Worm (Caenorhabditis elegans): ENCODE measurements around the gene try-5.
"Not testable (repeated sequence)": the region's sequence is repeated elsewhere in the genome, so short reads cannot be mapped to it uniquely, and the experiment has no call there.

The try-5 gene

ce11 chrV:9359674-9360073 is 12.8 kb downstream of the try-5 start, which contains the start of gene gpa-3:
Gene gpa-3, minus strand, starts transcription at chrV:9359774.
- TF ChIP-seq tbx-11 (GFP tag; IDR thresholded peaks at IDR 0.05) (no peak), sea-1 (GFP tag; conservative IDR thresholded peaks at IDR 0.05) (no peak), hmg-4 (GFP tag; optimal IDR thresholded peaks at IDR 0.05) (no peak), tbx-37 (GFP tag; conservative IDR thresholded peaks at IDR 0.05) (no peak)

- TF ChIP-seq tra-4 (tag; optimal IDR thresholded peaks at IDR 0.05) (no peak), ceh-13 (GFP tag; optimal IDR thresholded peaks at IDR 0.05) (no peak), ceh-36 (tag; optimal IDR thresholded peaks at IDR 0.05) (no peak), pes-1 (GFP tag; IDR thresholded peaks at IDR 0.05) (no peak), hmbx-1 (tag; optimal IDR thresholded peaks at IDR 0.05) (no peak), flt-1 (GFP tag; IDR thresholded peaks at IDR 0.05) (no peak), B0310.2 (tag; optimal IDR thresholded peaks at IDR 0.05) (no peak), scrt-1 (GFP tag; IDR thresholded peaks at IDR 0.05) (no peak)
Measured at ce11 chrV:9370986-9371385, 24.1 kb downstream of the try-5 start, which contains the start of gene E02C12.6. Gene E02C12.6, minus strand, starts transcription at chrV:9371086.

DNA sequence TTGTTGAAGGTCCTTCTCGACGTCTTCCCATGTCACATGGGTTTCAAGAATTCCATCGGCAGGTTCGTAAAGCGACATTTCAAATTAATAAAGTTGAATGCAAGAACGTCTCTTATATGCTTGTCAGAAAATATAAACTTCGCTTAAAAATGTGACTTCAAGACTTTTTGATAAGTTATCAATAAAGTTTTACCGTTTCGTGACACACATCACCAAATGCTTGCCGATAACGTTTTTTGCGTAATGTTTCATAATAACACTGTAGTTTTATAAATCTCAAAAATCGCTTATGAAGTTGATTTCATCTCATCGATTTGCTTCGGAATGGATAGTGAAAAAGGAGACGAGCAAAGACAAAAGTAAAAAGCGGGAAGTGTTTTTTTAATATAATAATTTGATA is 26.6 kb downstream of the try-5 start, which contains the start of gene E02C12.8:
Gene E02C12.8, minus strand, starts transcription at position 141 of the 400 bp plus-strand sequence.
- no peak for TF ChIP-seq aly-1 (tag; optimal IDR thresholded peaks at IDR 0.05)
- TF ChIP-seq ceh-13 (GFP tag; optimal IDR thresholded peaks at IDR 0.05): no peak
- TF ChIP-seq B0310.2 (tag; optimal IDR thresholded peaks at IDR 0.05): no peak
- TF ChIP-seq tbx-37 (GFP tag; conservative IDR thresholded peaks at IDR 0.05): no peak
- no peak for TF ChIP-seq pes-1 (GFP tag; IDR thresholded peaks at IDR 0.05)
- TF ChIP-seq ama-1 (optimal IDR thresholded peaks at IDR 0.05): no peak
- TF ChIP-seq flt-1 (GFP tag; IDR thresholded peaks at IDR 0.05): no peak
- TF ChIP-seq hmbx-1 (tag; optimal IDR thresholded peaks at IDR 0.05): no peak
- TF ChIP-seq ceh-36 (tag; optimal IDR thresholded peaks at IDR 0.05): no peak
- TF ChIP-seq F13C5.2 (tag; optimal IDR thresholded peaks at IDR 0.05): no peak
- no peak for TF ChIP-seq sea-1 (GFP tag; conservative IDR thresholded peaks at IDR 0.05)
- TF ChIP-seq scrt-1 (GFP tag; IDR thresholded peaks at IDR 0.05): no peak
- no peak for TF ChIP-seq tra-4 (tag; optimal IDR thresholded peaks at IDR 0.05)

DNA sequence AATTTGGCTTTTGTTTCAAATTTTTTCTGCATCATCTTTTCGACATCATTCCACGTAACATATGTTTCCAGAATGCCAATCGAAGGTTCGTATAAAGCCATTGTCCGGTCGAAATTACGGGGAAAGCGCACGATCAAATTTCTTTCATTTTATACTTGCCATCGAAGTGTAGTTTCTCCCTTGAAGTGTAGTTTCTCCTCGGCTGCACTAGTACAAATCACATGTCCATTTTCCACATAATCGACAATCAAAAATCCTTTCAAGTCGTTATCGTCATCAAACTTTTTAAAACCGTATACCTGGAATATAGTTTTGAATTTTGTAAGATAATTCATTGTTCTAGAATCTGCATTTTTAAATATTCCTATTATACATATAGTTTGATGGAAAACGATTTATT is 28.5 kb downstream of the try-5 start, which contains the start of gene E02C12.9:
Gene E02C12.9, minus strand, starts transcription at position 101 of the 400 bp plus-strand sequence.
- TF ChIP-seq pes-1 (GFP tag; IDR thresholded peaks at IDR 0.05) (no peak), hnd-1 (tag; optimal IDR thresholded peaks at IDR 0.05) (no peak), B0310.2 (tag; optimal IDR thresholded peaks at IDR 0.05) (no peak)

ce11 chrV:9376417-9376816 is 29.6 kb downstream of the try-5 start, which contains the start of gene E02C12.19:
Gene E02C12.19, minus strand, starts transcription at chrV:9376517.
- TF ChIP-seq B0310.2 (tag; optimal IDR thresholded peaks at IDR 0.05) (no peak), F13C5.2 (tag; optimal IDR thresholded peaks at IDR 0.05) (no peak), tbx-37 (GFP tag; conservative IDR thresholded peaks at IDR 0.05) (no peak), hmbx-1 (tag; optimal IDR thresholded peaks at IDR 0.05) (no peak)

ce11 chrV:9378335-9378734 is 31.5 kb downstream of the try-5 start, which contains the start of gene E02C12.10:
Gene E02C12.10, minus strand, starts transcription at chrV:9378409.
- TF ChIP-seq ama-1 (optimal IDR thresholded peaks at IDR 0.05): no peak
- no peak for TF ChIP-seq scrt-1 (GFP tag; IDR thresholded peaks at IDR 0.05)
- no peak for TF ChIP-seq hmbx-1 (tag; optimal IDR thresholded peaks at IDR 0.05)
- no peak for TF ChIP-seq tbx-37 (GFP tag; conservative IDR thresholded peaks at IDR 0.05)
- no peak for TF ChIP-seq ets-7 (tag; optimal IDR thresholded peaks at IDR 0.05)
- TF ChIP-seq ceh-36 (tag; optimal IDR thresholded peaks at IDR 0.05): no peak
- no peak for TF ChIP-seq hmg-4 (GFP tag; optimal IDR thresholded peaks at IDR 0.05)
- no peak for TF ChIP-seq B0310.2 (tag; optimal IDR thresholded peaks at IDR 0.05)
- no peak for TF ChIP-seq ceh-13 (GFP tag; optimal IDR thresholded peaks at IDR 0.05)
- TF ChIP-seq pes-1 (GFP tag; IDR thresholded peaks at IDR 0.05): no peak
- no peak for TF ChIP-seq hnd-1 (tag; optimal IDR thresholded peaks at IDR 0.05)
- no peak for TF ChIP-seq aly-1 (tag; optimal IDR thresholded peaks at IDR 0.05)
- no peak for TF ChIP-seq sea-1 (GFP tag; conservative IDR thresholded peaks at IDR 0.05)
- TF ChIP-seq tra-4 (tag; optimal IDR thresholded peaks at IDR 0.05): no peak

DNA sequence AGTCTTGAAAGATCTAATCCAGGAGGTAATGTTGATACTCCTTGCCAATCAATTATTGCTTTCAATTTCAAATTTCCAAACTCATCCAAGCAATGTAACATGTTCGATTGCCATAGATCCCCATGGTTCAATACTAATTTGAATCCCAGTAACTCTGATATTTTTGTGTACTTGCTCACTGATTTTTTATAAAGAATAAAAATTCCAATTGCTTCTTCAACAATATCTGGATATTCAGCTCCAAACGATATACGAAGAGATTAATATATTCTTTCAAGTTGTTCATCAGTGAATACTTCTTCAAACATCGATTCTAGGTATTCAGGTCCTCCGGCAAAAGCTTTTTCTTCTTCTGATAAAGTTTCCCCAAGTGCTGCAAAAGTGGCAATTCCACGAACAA is 33.0 kb downstream of the try-5 start, which contains the start of gene E02C12.11:
Gene E02C12.11, minus strand, starts transcription at position 101 of the 400 bp plus-strand sequence.
- TF ChIP-seq scrt-1 (GFP tag; IDR thresholded peaks at IDR 0.05); hnd-1 (tag; optimal IDR thresholded peaks at IDR 0.05); ceh-36 (tag; optimal IDR thresholded peaks at IDR 0.05): not testable (repeated sequence)

DNA sequence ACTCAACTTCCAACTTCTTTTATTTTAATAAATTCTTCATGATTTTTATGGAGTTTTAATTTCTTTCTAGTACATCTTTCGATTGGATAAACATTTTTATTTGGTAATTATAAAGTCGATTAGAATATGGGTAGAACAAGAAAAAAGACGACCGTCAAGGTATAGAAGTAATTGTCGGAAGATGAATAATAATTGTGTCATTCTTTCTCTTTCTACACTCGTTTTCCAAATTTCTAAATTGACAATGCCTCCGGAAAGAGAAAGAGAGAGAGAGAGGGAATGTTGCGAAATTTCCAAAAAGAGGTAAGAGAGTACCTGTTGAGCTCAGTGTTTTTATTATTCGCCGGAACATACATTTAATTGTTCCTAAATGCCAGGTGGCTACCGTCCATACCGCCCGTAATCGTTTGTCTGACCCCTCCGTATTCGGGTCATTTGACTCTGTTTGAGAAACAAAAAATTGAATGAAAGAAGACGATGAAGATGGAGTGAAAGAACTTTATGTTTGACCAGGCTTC is 35.1 kb downstream of the try-5 start, which contains the start of gene E02C12.12:
Gene E02C12.12, minus strand, starts transcription at position 468 of the 518 bp plus-strand sequence.
- TF ChIP-seq tra-4 (tag; optimal IDR thresholded peaks at IDR 0.05): no peak

Data from whole organism, early embryonic.